Fruit fly (Drosophila melanogaster) whole organism, embryonic: Measurements from ENCODE around the gene cni.

Experiments
- Atf-2 ChIP-seq: fragments of 200-800 bp; sonication (Bioruptor generic); optimal IDR thresholded peaks from 2 replicates; lab custom pipeline; 2016; ENCODE audit warnings: missing biosample characterization, missing genetic modification characterization
- Bteb2 ChIP-seq: fragments of 200-800 bp; sonication (Bioruptor generic); optimal IDR thresholded peaks from 2 replicates; lab custom pipeline; 2016; ENCODE audit warnings: missing biosample characterization, missing genetic modification characterization
- CG10267 ChIP-seq: fragments of 200-800 bp; sonication (Bioruptor generic); optimal IDR thresholded peaks from 2 replicates; lab custom pipeline; 2018; ENCODE audit warnings: missing biosample characterization, mild to moderate bottlenecking, missing genetic modification characterization, moderate library complexity
- CG13123 ChIP-seq: fragments of 200-800 bp; sonication (Bioruptor generic); optimal IDR thresholded peaks from 2 replicates; lab custom pipeline; 2016; ENCODE audit warnings: missing biosample characterization, missing genetic modification characterization
- CG14441 ChIP-seq: fragments of 200-800 bp; sonication (Bioruptor generic); IDR thresholded peaks from 2 replicates; pipeline ENCODE4 v1.3.6; 2022; ENCODE audit warnings: missing biosample characterization, missing genetic modification characterization
- CG15696 ChIP-seq: fragments of 200-800 bp; sonication (Bioruptor generic); optimal IDR thresholded peaks from 2 replicates; lab custom pipeline; 2019; ENCODE audit warnings: missing biosample characterization, mild to moderate bottlenecking, missing genetic modification characterization, moderate library complexity
- CG1603 ChIP-seq: fragments of 200-800 bp; sonication (Bioruptor generic); optimal IDR thresholded peaks from 2 replicates; lab custom pipeline; 2019; ENCODE audit warnings: missing biosample characterization, mild to moderate bottlenecking, missing genetic modification characterization, moderate library complexity
- CG2116 ChIP-seq: fragments of 200-800 bp; sonication (Bioruptor generic); optimal IDR thresholded peaks from 3 replicates; lab custom pipeline; 2018; ENCODE audit warnings: missing biosample characterization, mild to moderate bottlenecking, missing genetic modification characterization
- CG2712 ChIP-seq: fragments of 200-800 bp; optimal IDR thresholded peaks from 3 replicates; lab custom pipeline; 2019; ENCODE audit warnings: missing biosample characterization, mild to moderate bottlenecking, missing genetic modification characterization, moderate library complexity
- CG30403 ChIP-seq: fragments of 200-800 bp; sonication (Bioruptor generic); optimal IDR thresholded peaks from 3 replicates; lab custom pipeline; 2016; ENCODE audit warnings: missing biosample characterization, missing genetic modification characterization
- CG4360 ChIP-seq: fragments of 200-800 bp; sonication (Bioruptor generic); IDR thresholded peaks from 2 replicates; pipeline ENCODE4 v1.3.6; 2022; ENCODE audit warnings: missing biosample characterization, missing genetic modification characterization
- CG7963 ChIP-seq: fragments of 200-800 bp; sonication (Bioruptor generic); IDR thresholded peaks from 3 replicates; pipeline ENCODE4 v1.3.6; 2022; ENCODE audit warnings: missing biosample characterization, missing genetic modification characterization; ENCODE audit not compliant: partially characterized antibody
- CG8359 ChIP-seq: fragments of 200-800 bp; sonication (Bioruptor generic); optimal IDR thresholded peaks from 2 replicates; lab custom pipeline; 2017; ENCODE audit warnings: missing biosample characterization, mild to moderate bottlenecking, missing genetic modification characterization, borderline replicate concordance
- CG9437 ChIP-seq: fragments of 200-800 bp; sonication (Bioruptor generic); optimal IDR thresholded peaks from 2 replicates; lab custom pipeline; 2018; ENCODE audit warnings: missing biosample characterization, mild to moderate bottlenecking, missing genetic modification characterization
- CHES-1-like ChIP-seq: fragments of 200-800 bp; sonication (Bioruptor generic); optimal IDR thresholded peaks from 2 replicates; lab custom pipeline; 2016; ENCODE audit warnings: missing biosample characterization, missing genetic modification characterization
- CoRest ChIP-seq: fragments of 200-800 bp; sonication (Bioruptor generic); optimal IDR thresholded peaks from 3 replicates; lab custom pipeline; 2018; ENCODE audit warnings: missing biosample characterization, mild to moderate bottlenecking, missing genetic modification characterization, moderate library complexity
- Fer2 ChIP-seq: fragments of 200-800 bp; sonication (Bioruptor generic); optimal IDR thresholded peaks from 2 replicates; lab custom pipeline; 2018; ENCODE audit warnings: missing biosample characterization, mild to moderate bottlenecking, missing genetic modification characterization, moderate library complexity
- H2.0 ChIP-seq: fragments of 200-800 bp; sonication (Bioruptor generic); IDR thresholded peaks from 2 replicates; pipeline ENCODE4 v1.3.6; 2022; ENCODE audit warnings: missing biosample characterization, missing genetic modification characterization
- Hr39 ChIP-seq: fragments of >200 bp; optimal IDR thresholded peaks from 2 replicates; lab custom pipeline; 2017
- Mrtf ChIP-seq: fragments of 200-800 bp; sonication (Bioruptor generic); IDR thresholded peaks from 3 replicates; pipeline ENCODE4 v1.3.6; 2022; ENCODE audit warnings: missing biosample characterization, missing genetic modification characterization
- NC2β ChIP-seq: fragments of 200-800 bp; sonication (Bioruptor generic); optimal IDR thresholded peaks from 2 replicates; lab custom pipeline; 2016; ENCODE audit warnings: missing biosample characterization, missing genetic modification characterization
- Neu2 ChIP-seq: fragments of 200-800 bp; sonication (Bioruptor generic); optimal IDR thresholded peaks from 3 replicates; lab custom pipeline; 2016; ENCODE audit warnings: missing biosample characterization, missing genetic modification characterization, borderline replicate concordance
- Opbp ChIP-seq: fragments of 200-800 bp; sonication (Bioruptor generic); IDR thresholded peaks from 3 replicates; pipeline ENCODE4 v1.3.6; 2022; ENCODE audit warnings: missing biosample characterization, missing genetic modification characterization; ENCODE audit not compliant: partially characterized antibody
- Rfx ChIP-seq: fragments of 200-800 bp; sonication (Bioruptor generic); IDR thresholded peaks from 2 replicates; pipeline ENCODE4 v1.3.6; 2022; ENCODE audit warnings: missing biosample characterization, missing genetic modification characterization
- Sin3A ChIP-seq: fragments of >200 bp; optimal IDR thresholded peaks from 2 replicates; lab custom pipeline; 2018
- Sry-β ChIP-seq: fragments of 200-800 bp; sonication (Bioruptor generic); optimal IDR thresholded peaks from 2 replicates; lab custom pipeline; 2018; ENCODE audit warnings: missing biosample characterization, mild to moderate bottlenecking, missing genetic modification characterization, moderate library complexity
- Sry-δ ChIP-seq: fragments of 200-800 bp; sonication (Bioruptor generic); optimal IDR thresholded peaks from 2 replicates; lab custom pipeline; 2016; ENCODE audit warnings: missing biosample characterization, missing genetic modification characterization
- Taf1 ChIP-seq: fragments of 200-800 bp; sonication (Bioruptor generic); IDR thresholded peaks from 2 replicates; pipeline ENCODE4 v1.3.6; 2022; ENCODE audit warnings: missing biosample characterization, missing genetic modification characterization
- Xrp1 ChIP-seq: fragments of 200-800 bp; sonication (Bioruptor generic); IDR thresholded peaks from 2 replicates; pipeline ENCODE4 v1.3.6; 2022; ENCODE audit warnings: missing biosample characterization, missing genetic modification characterization
- ab ChIP-seq: fragments of 200-800 bp; sonication (Bioruptor generic); optimal IDR thresholded peaks from 2 replicates; lab custom pipeline; 2016; ENCODE audit warnings: missing biosample characterization, missing genetic modification characterization
- abd-A ChIP-seq: fragments of 200-800 bp; sonication (Bioruptor generic); optimal IDR thresholded peaks from 3 replicates; lab custom pipeline; 2019; ENCODE audit warnings: missing biosample characterization, mild to moderate bottlenecking, missing genetic modification characterization, moderate library complexity
- bab2 ChIP-seq: fragments of 200-800 bp; sonication (Bioruptor generic); optimal IDR thresholded peaks from 2 replicates; lab custom pipeline; 2016; ENCODE audit warnings: missing biosample characterization, missing genetic modification characterization
- bigmax ChIP-seq: fragments of 200-800 bp; sonication (Bioruptor generic); optimal IDR thresholded peaks from 2 replicates; lab custom pipeline; 2018; ENCODE audit warnings: missing biosample characterization, mild to moderate bottlenecking, missing genetic modification characterization
- br ChIP-seq: fragments of >200 bp; optimal IDR thresholded peaks from 2 replicates; lab custom pipeline; 2017
- cad ChIP-seq: fragments of >200 bp; optimal IDR thresholded peaks from 2 replicates; lab custom pipeline; 2017; ENCODE audit warnings: missing biosample characterization, missing genetic modification characterization
- chinmo ChIP-seq: fragments of 200-800 bp; sonication (Bioruptor generic); IDR thresholded peaks from 4 replicates; pipeline ENCODE4 v1.3.6; 2022; ENCODE audit warnings: missing biosample characterization, missing genetic modification characterization; ENCODE audit not compliant: partially characterized antibody
- corto ChIP-seq: fragments of 200-800 bp; sonication (Bioruptor generic); optimal IDR thresholded peaks from 2 replicates; lab custom pipeline; 2016; ENCODE audit warnings: missing biosample characterization, mild to moderate bottlenecking, missing genetic modification characterization, moderate library complexity
- crp ChIP-seq, 2 experiments: fragments of 200-800 bp; sonication (Bioruptor generic); optimal IDR thresholded peaks; 2 replicates in 1 of 2; 3 replicates in 1 of 2; lab custom pipeline; 2017; ENCODE audit warnings: missing biosample characterization in 2 of 2, missing genetic modification characterization in 2 of 2, mild to moderate bottlenecking in 1 of 2, moderate library complexity in 1 of 2
- dmrt11E ChIP-seq: fragments of 200-800 bp; sonication (Bioruptor generic); optimal IDR thresholded peaks from 3 replicates; lab custom pipeline; 2018; ENCODE audit warnings: missing biosample characterization, mild to moderate bottlenecking, missing genetic modification characterization, moderate library complexity
- fu2 ChIP-seq: fragments of 200-800 bp; sonication (Bioruptor generic); optimal IDR thresholded peaks from 2 replicates; lab custom pipeline; 2016; ENCODE audit warnings: missing biosample characterization, missing genetic modification characterization
- her ChIP-seq: fragments of 200-800 bp; sonication (Bioruptor generic); optimal IDR thresholded peaks from 2 replicates; lab custom pipeline; 2016; ENCODE audit warnings: missing biosample characterization, missing genetic modification characterization
- inv ChIP-seq: fragments of 200-800 bp; sonication (Bioruptor generic); IDR thresholded peaks from 2 replicates; pipeline ENCODE4 v1.3.6; 2022; ENCODE audit warnings: missing biosample characterization, missing genetic modification characterization; ENCODE audit not compliant: partially characterized antibody
- ken ChIP-seq: fragments of 200-800 bp; sonication (Bioruptor generic); IDR thresholded peaks from 3 replicates; pipeline ENCODE4 v1.3.6; 2022; ENCODE audit warnings: missing biosample characterization, missing genetic modification characterization
- knrl ChIP-seq: fragments of 200-800 bp; sonication (Bioruptor generic); IDR thresholded peaks from 3 replicates; pipeline ENCODE4 v1.3.6; 2022; ENCODE audit warnings: missing biosample characterization, missing genetic modification characterization; ENCODE audit not compliant: partially characterized antibody
- lbe ChIP-seq: fragments of 200-800 bp; sonication (Bioruptor generic); optimal IDR thresholded peaks from 2 replicates; lab custom pipeline; 2016; ENCODE audit warnings: missing biosample characterization, mild to moderate bottlenecking, missing genetic modification characterization
- ro ChIP-seq: fragments of 200-800 bp; sonication (Bioruptor generic); IDR thresholded peaks from 2 replicates; pipeline ENCODE4 v1.3.6; 2022; ENCODE audit warnings: missing biosample characterization, missing genetic modification characterization
- row ChIP-seq: fragments of 200-800 bp; sonication (Bioruptor generic); IDR thresholded peaks from 3 replicates; pipeline ENCODE4 v1.3.6; 2022; ENCODE audit warnings: missing biosample characterization, missing genetic modification characterization
- sna ChIP-seq: fragments of 200-800 bp; sonication (Bioruptor generic); IDR thresholded peaks from 2 replicates; pipeline ENCODE4 v1.3.6; 2022; ENCODE audit warnings: missing biosample characterization, missing genetic modification characterization; ENCODE audit not compliant: partially characterized antibody
- sob ChIP-seq: fragments of 200-800 bp; sonication (Bioruptor generic); IDR thresholded peaks from 2 replicates; pipeline ENCODE4 v1.3.6; 2022; ENCODE audit warnings: missing biosample characterization, missing genetic modification characterization
- usp ChIP-seq: fragments of >200 bp; optimal IDR thresholded peaks from 2 replicates; lab custom pipeline; 2017; ENCODE audit warnings: missing biosample characterization, missing genetic modification characterization

Gene cni

dm6 chr2L:16356249-16357025 is 45.9 kb upstream of the cni start, which contains the start of gene CaBP1 (continued):
- TF ChIP-seq CG9437 (GFP tag; lab: Kevin White, UChicago), result no peak
- no peak for TF ChIP-seq CG13123 (GFP tag; lab: Kevin White, UChicago)
- TF ChIP-seq CG4360, result no peak
- no peak for TF ChIP-seq CG15696 (tag; lab: Kevin White, UChicago)
- TF ChIP-seq CG10267 (tag; lab: Kevin White, UChicago), result peak; percentile 87
- TF ChIP-seq sob (GFP tag; lab: Robert Waterston, UW), result no peak
- no peak for TF ChIP-seq dmrt11E
- TF ChIP-seq Opbp (GFP tag; lab: Robert Waterston, UW), result peak; percentile 93; the same call in 2 of the 3 replicates
- TF ChIP-seq CG2712 (tag; lab: Kevin White, UChicago), result peak; percentile 5
- TF ChIP-seq Taf1 (GFP tag; lab: Robert Waterston, UW), result no peak
- no peak for TF ChIP-seq her (GFP tag; lab: Kevin White, UChicago)
- no peak for TF ChIP-seq Mrtf (GFP tag; lab: Robert Waterston, UW)
- no peak for TF ChIP-seq ro (GFP tag; lab: Robert Waterston, UW)
- TF ChIP-seq Sry-β, result no peak
- 0 out of 3 replicates have a peak, but pooled peaks have one; percentile 26 for TF ChIP-seq row
- peak; percentile 21 for TF ChIP-seq abd-A (tag; lab: Kevin White, UChicago)
- no peak for TF ChIP-seq Atf-2 (GFP tag; lab: Kevin White, UChicago)
- no peak for TF ChIP-seq corto (GFP tag; lab: Kevin White, UChicago)
- peak; percentile 80 for TF ChIP-seq CG2116
- TF ChIP-seq usp (GFP tag; lab: Kevin White, UChicago), result no peak
- no peak for TF ChIP-seq CG30403 (GFP tag; lab: Kevin White, UChicago)
- TF ChIP-seq Sry-δ (GFP tag; lab: Kevin White, UChicago), result peak; percentile 72
- no peak for TF ChIP-seq cad (GFP tag; lab: Kevin White, UChicago)
- no peak for TF ChIP-seq crp (GFP tag; optimal IDR thresholded peaks at IDR 0.05; lab: Kevin White, UChicago)
- TF ChIP-seq CoRest, result peak; percentile 18
- TF ChIP-seq CG1603 (tag; lab: Kevin White, UChicago), result no peak
- TF ChIP-seq H2.0 (GFP tag; lab: Robert Waterston, UW), result no peak
- TF ChIP-seq Rfx, result peak; percentile 36; the same call in 1 of the 2 replicates
- TF ChIP-seq Xrp1 (GFP tag; lab: Robert Waterston, UW), result no peak
- no peak for TF ChIP-seq Fer2 (tag; lab: Kevin White, UChicago)
- peak; percentile 91; the same call in 3 of the 4 replicates for TF ChIP-seq chinmo (GFP tag; lab: Robert Waterston, UW)
- TF ChIP-seq Neu2 (GFP tag; lab: Kevin White, UChicago), result no peak
- TF ChIP-seq CHES-1-like (GFP tag; lab: Kevin White, UChicago), result no peak
- TF ChIP-seq Sin3A (lab: Kevin White, UChicago), result peak; percentile 72
- no peak for TF ChIP-seq CG8359 (GFP tag; lab: Kevin White, UChicago)
- TF ChIP-seq knrl, result peak; percentile 93
- TF ChIP-seq Bteb2 (GFP tag; lab: Kevin White, UChicago), result no peak
- TF ChIP-seq CG7963 (GFP tag; lab: Robert Waterston, UW), result peak; percentile 84
- peak; percentile 21 for TF ChIP-seq lbe (GFP tag; lab: Kevin White, UChicago)
- no peak for TF ChIP-seq br (lab: Kevin White, UChicago)
- TF ChIP-seq ken (GFP tag; lab: Robert Waterston, UW), result no peak
- no peak for TF ChIP-seq bigmax (GFP tag; lab: Kevin White, UChicago)
- no peak for TF ChIP-seq bab2 (GFP tag; lab: Kevin White, UChicago)
- TF ChIP-seq ab (GFP tag; lab: Kevin White, UChicago), result no peak
- TF ChIP-seq Hr39 (lab: Kevin White, UChicago), result no peak
- no peak for TF ChIP-seq CG14441 (GFP tag; lab: Robert Waterston, UW)
- TF ChIP-seq NC2β (GFP tag; lab: Kevin White, UChicago), result no peak
- TF ChIP-seq inv (GFP tag; lab: Robert Waterston, UW), result peak; percentile 89
- TF ChIP-seq fu2, result no peak
- TF ChIP-seq sna (GFP tag; lab: Robert Waterston, UW), result peak; percentile 96
